Fruit fly (Drosophila melanogaster) whole organism: ENCODE data around the gene Wsck.

ENCODE experiments used
- CG8478 ChIP-seq: fragments of >200 bp; optimal IDR thresholded peaks from 2 replicates; lab custom pipeline; 2018; ENCODE audit warnings: inconsistent platforms
- Dll ChIP-seq: fragments of >200 bp; optimal IDR thresholded peaks from 2 replicates; lab custom pipeline; 2017
- EcR ChIP-seq, 2 experiments: fragments of >200 bp; optimal IDR thresholded peaks; 2 replicates each; lab custom pipeline; 2017; ENCODE audit warnings: missing biosample characterization in 2 of 2, missing genetic modification characterization in 2 of 2, missing genetic modification reagents in 2 of 2
- pan ChIP-seq: fragments of >200 bp; optimal IDR thresholded peaks from 2 replicates; lab custom pipeline; 2017
- psq ChIP-seq: fragments of >200 bp; optimal IDR thresholded peaks from 2 replicates; lab custom pipeline; 2017
- usp ChIP-seq: fragments of >200 bp; optimal IDR thresholded peaks from 2 replicates; lab custom pipeline; 2017; ENCODE audit warnings: missing biosample characterization, missing genetic modification characterization, mixed read lengths

Gene Wsck

DNA sequence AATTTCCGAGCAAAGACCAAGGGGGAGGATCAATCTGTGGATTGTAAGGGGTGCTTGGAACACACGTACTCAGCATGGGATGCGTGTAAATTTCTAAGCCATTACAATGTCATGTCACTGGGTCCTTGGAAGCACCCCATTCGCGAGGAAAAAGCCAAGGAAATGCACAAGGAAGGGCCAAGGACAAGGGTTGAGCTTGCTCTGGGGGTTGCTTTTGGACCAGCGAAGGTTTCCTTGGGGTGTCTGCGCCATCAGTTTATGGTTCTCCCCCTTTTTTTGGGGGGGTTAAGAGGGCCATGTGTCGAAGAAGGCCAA, 49.0 kb downstream of the Wsck start:
- no peak for TF ChIP-seq psq (lab: Kevin White, UChicago)
- TF ChIP-seq pan (lab: Kevin White, UChicago): no peak
- TF ChIP-seq Dll (lab: Kevin White, UChicago): no peak
- no peak for TF ChIP-seq CG8478 (lab: Kevin White, UChicago)
- TF ChIP-seq EcR (GFP tag; optimal IDR thresholded peaks at IDR 0.05; lab: Kevin White, UChicago): no peak
- no peak for TF ChIP-seq usp (GFP tag; lab: Kevin White, UChicago)

DNA sequence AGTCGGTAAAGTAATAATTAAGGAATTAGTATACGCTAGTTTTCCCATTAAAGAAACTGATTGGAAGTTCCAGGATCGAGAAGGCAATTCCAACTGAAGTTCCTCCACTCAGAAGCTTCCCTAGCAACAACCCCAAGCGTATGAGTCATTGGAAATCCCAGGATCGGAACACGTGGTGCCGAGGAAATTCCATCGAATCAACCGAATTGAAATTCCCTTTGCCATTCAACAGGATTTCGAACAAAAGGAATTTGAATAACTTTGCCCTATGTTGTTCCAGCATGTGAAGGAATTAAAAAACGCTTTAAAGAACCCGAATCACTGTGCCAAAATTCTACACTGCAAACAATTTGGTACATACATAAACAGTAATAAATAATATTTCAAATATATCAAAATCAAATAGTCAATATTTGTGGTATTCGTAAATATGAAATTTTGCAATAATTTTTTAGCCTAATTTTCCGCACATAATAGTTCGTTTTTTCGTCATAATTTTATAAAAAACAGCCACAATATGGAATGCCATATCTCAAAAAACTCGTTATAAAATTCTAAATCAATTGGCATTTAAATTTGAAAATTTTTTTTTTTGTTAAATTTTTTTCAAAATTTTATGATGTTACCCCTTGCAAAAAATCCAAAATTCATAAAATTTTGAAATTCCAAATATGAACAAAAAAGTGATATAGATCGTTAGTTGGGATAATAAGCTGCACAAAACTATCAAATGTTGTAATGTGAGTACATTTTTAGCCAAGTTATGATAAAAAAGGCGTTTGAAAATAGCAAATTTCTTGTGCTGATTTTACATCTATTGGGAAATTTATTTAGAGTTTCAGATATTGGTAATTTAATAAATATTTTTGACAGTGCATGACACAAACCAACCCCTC, 49.6 kb downstream of the Wsck start:
- TF ChIP-seq pan (lab: Kevin White, UChicago) (no peak), EcR (GFP tag; optimal IDR thresholded peaks at IDR 0.05; lab: Kevin White, UChicago) (no peak), Dll (lab: Kevin White, UChicago) (no peak), CG8478 (lab: Kevin White, UChicago) (no peak), psq (lab: Kevin White, UChicago) (no peak), usp (GFP tag; lab: Kevin White, UChicago) (no peak)

DNA sequence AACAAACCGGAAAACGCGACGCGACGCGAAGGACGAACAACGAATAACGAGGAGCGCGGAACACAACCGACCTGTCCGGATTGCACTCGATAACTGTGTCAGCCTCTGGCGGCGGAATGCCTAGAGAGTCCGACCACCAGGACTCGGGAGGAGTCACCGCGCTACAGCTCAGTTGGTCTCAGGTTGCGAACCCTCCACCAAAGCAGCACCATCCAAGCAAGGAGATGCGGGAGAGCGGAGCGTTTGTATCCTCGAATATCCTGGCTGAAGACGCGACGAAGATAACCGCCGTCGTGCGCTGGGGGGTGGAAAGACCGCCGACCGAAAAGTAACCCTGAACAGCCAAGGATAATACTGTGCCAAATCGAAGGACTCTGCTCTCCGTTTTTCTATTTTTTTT, 52.5 kb downstream of the Wsck start:
- TF ChIP-seq CG8478 (lab: Kevin White, UChicago): no peak
- TF ChIP-seq pan (lab: Kevin White, UChicago): no peak
- no peak for TF ChIP-seq Dll (lab: Kevin White, UChicago)
- no peak for TF ChIP-seq psq (lab: Kevin White, UChicago)
- TF ChIP-seq usp (GFP tag; lab: Kevin White, UChicago): no peak
- no peak for TF ChIP-seq EcR (GFP tag; optimal IDR thresholded peaks at IDR 0.05; lab: Kevin White, UChicago)
